Worm (Caenorhabditis elegans): ENCODE results near the gene tam-1.

DNA sequence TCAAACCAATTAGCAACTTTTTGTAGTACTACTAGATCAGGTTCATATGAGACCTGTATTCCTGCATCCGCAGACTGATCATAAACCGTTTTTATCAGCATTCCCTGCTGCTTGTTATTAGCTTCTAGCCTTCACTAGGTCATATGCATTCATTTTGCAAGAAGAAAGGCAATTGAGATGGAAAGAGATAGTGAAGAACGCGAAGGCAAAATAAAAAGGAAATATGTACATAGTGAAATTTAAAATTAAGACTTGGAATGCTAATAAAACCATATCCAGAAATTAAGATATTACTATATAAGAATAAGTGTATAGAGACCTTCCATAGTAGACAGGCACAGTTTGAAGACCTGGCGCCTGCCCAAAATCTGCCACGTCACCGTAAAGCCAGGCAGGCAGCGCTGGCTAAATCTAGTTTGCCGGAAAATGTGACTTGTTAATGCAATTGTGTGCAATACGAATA lies 42.2 kb downstream of the tam-1 start, which contains the start of the genes C02E7.8 and srh-23:
- no peak for TF ChIP-seq mep-1 (tag; optimal IDR thresholded peaks at IDR 0.05)
- TF ChIP-seq ztf-4 (tag; optimal IDR thresholded peaks at IDR 0.05): no peak
- TF ChIP-seq pag-3 (tag; optimal IDR thresholded peaks at IDR 0.05; ENCODE audit: borderline replicate concordance, insufficient read depth): no peak
- no peak for TF ChIP-seq ceh-63 (GFP tag; optimal IDR thresholded peaks at IDR 0.05)
- no peak for TF ChIP-seq lsy-2 (tag; optimal IDR thresholded peaks at IDR 0.05)
- no peak for TF ChIP-seq jun-1 (tag; optimal IDR thresholded peaks at IDR 0.05)
- TF ChIP-seq egl-27 (tag; optimal IDR thresholded peaks at IDR 0.05): no peak
- no peak for TF ChIP-seq nhr-11 (tag; optimal IDR thresholded peaks at IDR 0.05)
- TF ChIP-seq nhr-76 (tag; optimal IDR thresholded peaks at IDR 0.05): no peak
- TF ChIP-seq alr-1 (tag; optimal IDR thresholded peaks at IDR 0.05; ENCODE audit: borderline replicate concordance): no peak

Measured in whole organism, L1 larva.